Worm (Caenorhabditis elegans) whole organism, L4/young adult: ENCODE data around the gene col-180.

Experiments
- dao-5 ChIP-seq: sonication (generic microtip); optimal IDR thresholded peaks from 2 replicates; lab custom pipeline; 2016; ENCODE audit warnings: missing genotype, missing genetic modification characterization, moderate library complexity, missing compliant biosample characterization
- him-1 ChIP-seq: sonication (generic microtip); optimal IDR thresholded peaks from 2 replicates; lab custom pipeline; 2016; ENCODE audit warnings: missing genotype, missing genetic modification reagents, missing genetic modification characterization, missing compliant biosample characterization

DNA sequence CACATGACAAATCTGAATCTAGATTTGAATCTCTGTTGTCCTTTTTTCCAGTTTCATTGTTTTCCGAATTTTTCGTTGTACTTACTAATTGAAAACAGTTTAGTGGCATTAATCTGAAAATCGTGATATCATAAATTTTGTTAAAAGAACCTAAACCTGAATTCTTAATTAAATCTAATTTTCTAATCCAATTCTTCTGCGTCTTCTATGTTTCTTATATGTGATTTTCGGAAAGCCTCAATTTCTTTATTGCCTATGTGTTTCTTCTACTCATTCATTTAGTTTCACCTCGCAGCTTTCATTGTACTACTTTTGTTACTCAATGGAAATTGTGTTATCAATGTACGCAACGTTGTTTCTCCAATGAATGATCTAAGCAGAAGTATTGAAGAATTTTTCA lies 31.6 kb upstream of the col-180 start:
- TF ChIP-seq him-1 (tag; lab: Kevin White, UChicago) (no peak), dao-5 (tag; lab: Kevin White, UChicago) (no peak)
